Worm (Caenorhabditis elegans): Measurements from ENCODE around the gene C02E7.10.

- TF ChIP-seq T07F8.4 (tag; optimal IDR thresholded peaks at IDR 0.05) (no peak), ZK185.1 (tag; optimal IDR thresholded peaks at IDR 0.05; ENCODE audit: poor library complexity, severe bottlenecking) (no peak), atf-7 (tag; optimal IDR thresholded peaks at IDR 0.05) (no peak), dpl-1 (GFP tag; optimal IDR thresholded peaks at IDR 0.05) (no peak), snpc-1.3 (tag; optimal IDR thresholded peaks at IDR 0.05; ENCODE audit: insufficient read depth) (no peak), F57C9.4 (tag; optimal IDR thresholded peaks at IDR 0.05) (no peak), ekl-4 (GFP tag; IDR thresholded peaks at IDR 0.05) (no peak), F39B2.1 (GFP tag; IDR thresholded peaks at IDR 0.05) (no peak), bed-2 (GFP tag; IDR thresholded peaks at IDR 0.05) (no peak), pha-4 (tag; optimal IDR thresholded peaks at IDR 0.05) (no peak), ama-1 (optimal IDR thresholded peaks at IDR 0.05) (no peak), ama-1 (GFP tag; optimal IDR thresholded peaks at IDR 0.05) (no peak)
These were observed 3.0 kb downstream of the C02E7.10 start, which contains the start of gene str-205 for ce11 chrV:4929842-4930241.

All from whole organism, young adult.